Fruit fly (Drosophila melanogaster) Kc167 (cell line): ENCODE data around the gene CG5171.

ENCODE experiments used
- Myc ChIP-seq: fragments of >200 bp; optimal IDR thresholded peaks from 2 replicates; lab custom pipeline; 2017; ENCODE audit warnings: missing external identifiers
- Sin3A ChIP-seq: fragments of >200 bp; optimal IDR thresholded peaks from 2 replicates; lab custom pipeline; 2018; ENCODE audit warnings: missing external identifiers
- h ChIP-seq: fragments of >200 bp; optimal IDR thresholded peaks from 3 replicates; lab custom pipeline; 2018; ENCODE audit warnings: missing external identifiers
- insv ChIP-seq: fragments of >200 bp; optimal IDR thresholded peaks from 3 replicates; lab custom pipeline; 2018; ENCODE audit warnings: missing external identifiers
- psq ChIP-seq: fragments of >200 bp; optimal IDR thresholded peaks from 2 replicates; lab custom pipeline; 2017; ENCODE audit warnings: missing external identifiers
- ttk ChIP-seq: sonication (Bioruptor generic); optimal IDR thresholded peaks from 2 replicates; lab custom pipeline; 2017; ENCODE audit warnings: missing external identifiers

DNA sequence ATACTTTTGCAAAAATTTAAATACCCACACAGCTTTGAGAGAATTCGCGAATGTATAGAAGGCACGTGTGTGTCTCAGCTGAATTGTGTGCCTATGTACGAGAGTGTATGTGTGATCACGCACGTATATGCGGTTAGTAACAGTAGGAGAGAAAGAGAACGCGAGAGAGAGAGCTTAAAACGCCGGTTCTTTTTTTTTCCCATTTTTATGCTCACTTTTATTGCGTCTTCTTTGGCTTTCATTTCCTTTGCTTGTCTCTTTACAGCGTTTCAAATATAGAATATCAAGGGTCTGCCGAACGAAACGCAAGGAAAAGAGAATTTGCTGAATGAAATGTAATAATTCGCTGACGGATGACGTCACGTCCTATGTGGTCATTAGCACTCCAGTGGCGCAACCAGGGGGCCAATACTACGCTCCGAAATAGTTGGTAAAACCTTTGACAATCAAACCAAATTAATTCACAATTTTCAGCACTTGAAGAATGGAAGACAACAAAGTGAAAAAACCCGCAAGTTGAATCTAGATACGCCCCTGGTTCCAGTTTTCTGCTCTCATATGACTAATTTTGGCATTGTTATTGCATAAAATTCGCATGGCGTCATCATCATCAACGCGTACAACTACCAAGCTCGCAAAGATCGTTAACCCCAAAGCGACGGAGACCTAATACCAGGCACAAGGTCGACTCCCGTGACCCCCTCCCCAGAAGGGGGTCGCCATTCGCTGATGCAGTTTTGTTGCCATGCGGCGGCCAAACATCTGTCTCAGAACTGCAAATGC is 24.0 kb downstream of the CG5171 start:
- TF ChIP-seq h: no peak
- no peak for TF ChIP-seq Myc (lab: Kevin White, UChicago)
- no peak for TF ChIP-seq insv (lab: Kevin White, UChicago)
- no peak for TF ChIP-seq psq (lab: Kevin White, UChicago)
- no peak for TF ChIP-seq ttk (lab: Kevin White, UChicago)
- no peak for TF ChIP-seq Sin3A (lab: Kevin White, UChicago)
